Fruit fly (Drosophila melanogaster) whole organism, wandering third instar larva: ENCODE data around the gene Vsp37A.

Experiments used
- CG32264 ChIP-seq: fragments of 200-800 bp; sonication (Bioruptor generic); optimal IDR thresholded peaks from 2 replicates; lab custom pipeline; 2016; ENCODE audit warnings: missing biosample characterization, missing genetic modification characterization
- CG9705 ChIP-seq: fragments of 200-800 bp; sonication (Bioruptor generic); optimal IDR thresholded peaks from 2 replicates; lab custom pipeline; 2018; ENCODE audit warnings: missing biosample characterization, mild to moderate bottlenecking, missing genetic modification characterization
- CrebA ChIP-seq: fragments of 200-800 bp; sonication (Bioruptor generic); optimal IDR thresholded peaks from 2 replicates; lab custom pipeline; 2016; ENCODE audit warnings: missing biosample characterization, mild to moderate bottlenecking, missing genetic modification characterization, borderline replicate concordance
- Dif ChIP-seq: fragments of 200-275, 200-300 bp; sonication (Bioruptor generic); optimal IDR thresholded peaks from 2 replicates; lab custom pipeline; 2018; ENCODE audit warnings: missing biosample characterization, missing genetic modification characterization; ENCODE audit not compliant: partially characterized antibody
- GATAd ChIP-seq: sonication (Bioruptor generic); optimal IDR thresholded peaks from 2 replicates; lab custom pipeline; 2016; ENCODE audit warnings: missing biosample characterization, missing genetic modification characterization
- Hnf4 ChIP-seq: fragments of 200-800 bp; sonication (Bioruptor generic); optimal IDR thresholded peaks from 2 replicates; lab custom pipeline; 2016; ENCODE audit warnings: missing biosample characterization, mild to moderate bottlenecking, missing genetic modification characterization
- Hr78 ChIP-seq: fragments of >200 bp; optimal IDR thresholded peaks from 2 replicates; lab custom pipeline; 2017; ENCODE audit warnings: missing biosample characterization, missing genetic modification characterization
- Hr83 ChIP-seq: fragments of 200-300 bp; sonication (Bioruptor generic); optimal IDR thresholded peaks from 2 replicates; lab custom pipeline; 2016; ENCODE audit warnings: missing biosample characterization, mild to moderate bottlenecking, missing genetic modification characterization, moderate library complexity; ENCODE audit not compliant: poor library complexity, severe bottlenecking
- Mio ChIP-seq: sonication (Bioruptor generic); optimal IDR thresholded peaks from 2 replicates; lab custom pipeline; 2016; ENCODE audit warnings: missing biosample characterization, missing genetic modification characterization
- Myc ChIP-seq: fragments of >200 bp; optimal IDR thresholded peaks from 2 replicates; lab custom pipeline; 2017
- OdsH ChIP-seq: fragments of 200-800 bp; sonication (Bioruptor generic); optimal IDR thresholded peaks from 2 replicates; lab custom pipeline; 2016; ENCODE audit warnings: missing biosample characterization, mild to moderate bottlenecking, missing genetic modification characterization
- Rel ChIP-seq, 2 experiments: fragments of 200-800 bp; sonication (Bioruptor generic) in 1 of 2; optimal IDR thresholded peaks; 2 replicates in 1 of 2; 3 replicates in 1 of 2; lab custom pipeline; 2016 to 2019; ENCODE audit warnings: mild to moderate bottlenecking in 2 of 2, missing biosample characterization in 2 of 2, missing genetic modification characterization in 2 of 2, moderate library complexity in 1 of 2
- Vsx2 ChIP-seq: fragments of 200-300, 225-300 bp; sonication (Bioruptor generic); optimal IDR thresholded peaks from 2 replicates; lab custom pipeline; 2018; ENCODE audit warnings: missing biosample characterization, missing genetic modification characterization; ENCODE audit not compliant: partially characterized antibody
- br ChIP-seq: fragments of 200-800 bp; sonication (Bioruptor generic); optimal IDR thresholded peaks from 2 replicates; lab custom pipeline; 2016; ENCODE audit warnings: missing biosample characterization, missing genetic modification characterization
- dl ChIP-seq, 2 experiments: fragments of 175-275, 200-275 bp in 1 of 2; fragments of 200-275 bp in 1 of 2; sonication (Bioruptor generic); optimal IDR thresholded peaks; lab custom pipeline; 2018; ENCODE audit warnings: mild to moderate bottlenecking in 2 of 2, missing biosample characterization in 2 of 2, missing genetic modification characterization in 2 of 2, moderate library complexity in 2 of 2; ENCODE audit not compliant: partially characterized antibody in 2 of 2, insufficient read depth in 1 of 2
- dmrt93B ChIP-seq: fragments of 200-800 bp; sonication (Bioruptor generic); optimal IDR thresholded peaks from 2 replicates; lab custom pipeline; 2018; ENCODE audit warnings: missing biosample characterization, mild to moderate bottlenecking, missing genetic modification characterization
- dsf ChIP-seq: sonication (Bioruptor generic); optimal IDR thresholded peaks from 2 replicates; lab custom pipeline; 2016; ENCODE audit warnings: missing biosample characterization, missing genetic modification characterization, borderline replicate concordance
- ey ChIP-seq: fragments of 200-800 bp; sonication (Bioruptor generic); optimal IDR thresholded peaks from 2 replicates; lab custom pipeline; 2016; ENCODE audit warnings: missing biosample characterization, missing genetic modification characterization
- foxo ChIP-seq, 2 experiments: fragments of 200-800 bp; sonication (Bioruptor generic); optimal IDR thresholded peaks; 2 replicates in 1 of 2; 3 replicates in 1 of 2; lab custom pipeline; 2016 to 2017; ENCODE audit warnings: missing biosample characterization in 2 of 2, missing genetic modification characterization in 2 of 2
- fru ChIP-seq: fragments of 200-800 bp; sonication (Bioruptor generic); optimal IDR thresholded peaks from 3 replicates; lab custom pipeline; 2016; ENCODE audit warnings: missing biosample characterization, mild to moderate bottlenecking, missing genetic modification characterization
- h ChIP-seq: fragments of 200-800 bp; sonication (Bioruptor generic); optimal IDR thresholded peaks from 3 replicates; lab custom pipeline; 2016; ENCODE audit warnings: missing biosample characterization, mild to moderate bottlenecking, missing genetic modification characterization
- jim ChIP-seq: fragments of 175-275, 200-325 bp; sonication (Bioruptor generic); optimal IDR thresholded peaks from 2 replicates; lab custom pipeline; 2016; ENCODE audit warnings: missing biosample characterization, mild to moderate bottlenecking, missing genetic modification characterization
- lola ChIP-seq: fragments of >200 bp; optimal IDR thresholded peaks from 2 replicates; lab custom pipeline; 2017; ENCODE audit warnings: missing biosample characterization, missing genetic modification characterization
- pan ChIP-seq: fragments of >200 bp; optimal IDR thresholded peaks from 2 replicates; lab custom pipeline; 2017
- psq ChIP-seq: fragments of 200-800 bp; sonication (Bioruptor generic); optimal IDR thresholded peaks from 3 replicates; lab custom pipeline; 2017; ENCODE audit warnings: missing biosample characterization, mild to moderate bottlenecking, missing genetic modification characterization, moderate library complexity
- rgr ChIP-seq: fragments of 200-800 bp; sonication (Bioruptor generic); optimal IDR thresholded peaks from 3 replicates; lab custom pipeline; 2016; ENCODE audit warnings: missing biosample characterization, mild to moderate bottlenecking, missing genetic modification characterization
- tai ChIP-seq: sonication (Bioruptor generic); optimal IDR thresholded peaks from 2 replicates; lab custom pipeline; 2016; ENCODE audit warnings: missing biosample characterization, missing genetic modification characterization
- usp ChIP-seq: fragments of >200 bp; optimal IDR thresholded peaks from 2 replicates; lab custom pipeline; 2017; ENCODE audit warnings: missing biosample characterization, missing genetic modification characterization

Gene Vsp37A

dm6 chrX:581825-582224 lies 39.5 kb upstream of the Vsp37A start, which contains the start of gene vnd:
TSS of gene vnd (plus strand) at chrX:582121.
- TF ChIP-seq Rel (GFP tag; optimal IDR thresholded peaks at IDR 0.05; lab: Kevin White, UChicago), result no peak
- no peak for TF ChIP-seq Rel (tag; optimal IDR thresholded peaks at IDR 0.05; lab: Kevin White, UChicago)
- no peak for TF ChIP-seq Myc (lab: Kevin White, UChicago)
- TF ChIP-seq foxo (GFP tag; optimal IDR thresholded peaks at IDR 0.05; lab: Kevin White, UChicago), result peak in 1 of 2 experiments; percentile 13
- no peak for TF ChIP-seq dl (GFP tag; optimal IDR thresholded peaks at IDR 0.05; lab: Kevin White, UChicago; ENCODE audit: insufficient read depth in 1 of 2, partially characterized antibody in 2 of 2)
- TF ChIP-seq CG32264 (GFP tag; lab: Kevin White, UChicago), result no peak
- peak; percentile 33 for TF ChIP-seq tai (GFP tag; lab: Kevin White, UChicago)
- TF ChIP-seq Hnf4 (GFP tag; lab: Kevin White, UChicago), result peak; percentile 32
- no peak for TF ChIP-seq Dif (GFP tag; lab: Kevin White, UChicago)
- peak; percentile 7 for TF ChIP-seq dmrt93B (GFP tag; lab: Kevin White, UChicago)
- TF ChIP-seq Hr83 (GFP tag; lab: Kevin White, UChicago), result peak; percentile 59
- TF ChIP-seq rgr (GFP tag; lab: Kevin White, UChicago), result peak; percentile 36

dm6 chrX:588941-589340 lies 32.4 kb upstream of the Vsp37A start:
- no peak for TF ChIP-seq lola

- TF ChIP-seq OdsH (GFP tag; lab: Kevin White, UChicago) (no peak), Vsx2 (GFP tag; lab: Kevin White, UChicago) (peak; percentile 51), tai (GFP tag; lab: Kevin White, UChicago) (no peak), Myc (lab: Kevin White, UChicago) (no peak)
Observed at dm6 chrX:590479-590878, 30.9 kb upstream of the Vsp37A start.

dm6 chrX:592588-593288 lies 28.6 kb upstream of the Vsp37A start:
- TF ChIP-seq dmrt93B (GFP tag; lab: Kevin White, UChicago) (no peak), ey (GFP tag; lab: Kevin White, UChicago) (no peak), psq (no peak), dsf (GFP tag; lab: Kevin White, UChicago) (no peak)

dm6 chrX:597057-597456 lies 24.3 kb upstream of the Vsp37A start:
- no peak for TF ChIP-seq tai (GFP tag; lab: Kevin White, UChicago)
- TF ChIP-seq Mio (GFP tag; lab: Kevin White, UChicago), result no peak
- no peak for TF ChIP-seq pan
- no peak for TF ChIP-seq jim
- TF ChIP-seq GATAd (GFP tag; lab: Kevin White, UChicago), result no peak
- TF ChIP-seq OdsH (GFP tag; lab: Kevin White, UChicago), result no peak
- TF ChIP-seq dsf (GFP tag; lab: Kevin White, UChicago), result no peak
- TF ChIP-seq br (GFP tag; lab: Kevin White, UChicago), result no peak
- TF ChIP-seq Myc (lab: Kevin White, UChicago), result no peak
- TF ChIP-seq usp (GFP tag; lab: Kevin White, UChicago), result no peak
- no peak for TF ChIP-seq Hr78 (GFP tag; lab: Kevin White, UChicago)
- TF ChIP-seq CrebA (GFP tag; lab: Kevin White, UChicago), result no peak
- no peak for TF ChIP-seq Vsx2 (GFP tag; lab: Kevin White, UChicago)
- no peak for TF ChIP-seq psq
- no peak for TF ChIP-seq Hnf4 (GFP tag; lab: Kevin White, UChicago)
- TF ChIP-seq Rel (GFP tag; optimal IDR thresholded peaks at IDR 0.05; lab: Kevin White, UChicago), result no peak
- no peak for TF ChIP-seq Rel (tag; optimal IDR thresholded peaks at IDR 0.05; lab: Kevin White, UChicago)
- no peak for TF ChIP-seq h (GFP tag; lab: Kevin White, UChicago)
- TF ChIP-seq CG9705 (GFP tag; lab: Kevin White, UChicago), result no peak
- no peak for TF ChIP-seq fru (GFP tag; lab: Kevin White, UChicago)
- no peak for TF ChIP-seq lola
- TF ChIP-seq, all 38 proteins: peak for 0
